Fruit fly (Drosophila melanogaster) whole organism, embryonic: ENCODE data around the gene Tlk.

Source experiments
- ATbp ChIP-seq: fragments of 200-800 bp; sonication (Bioruptor generic); optimal IDR thresholded peaks from 2 replicates; lab custom pipeline; 2017; ENCODE audit warnings: missing biosample characterization, mild to moderate bottlenecking, missing genetic modification characterization, missing genetic modification reagents
- Atf-2 ChIP-seq: fragments of 200-800 bp; sonication (Bioruptor generic); optimal IDR thresholded peaks from 2 replicates; lab custom pipeline; 2016; ENCODE audit warnings: missing biosample characterization, missing genetic modification characterization
- CG10431 ChIP-seq: fragments of 200-800 bp; sonication (Bioruptor generic); optimal IDR thresholded peaks from 3 replicates; lab custom pipeline; 2018; ENCODE audit warnings: missing biosample characterization, mild to moderate bottlenecking, missing genetic modification characterization
- CG12071 ChIP-seq: fragments of 200-800 bp; sonication (Bioruptor generic); optimal IDR thresholded peaks from 3 replicates; lab custom pipeline; 2018; ENCODE audit warnings: missing biosample characterization, mild to moderate bottlenecking, missing genetic modification characterization
- CG12104 ChIP-seq: fragments of 200-800 bp; sonication (Bioruptor generic); optimal IDR thresholded peaks from 3 replicates; lab custom pipeline; 2016; ENCODE audit warnings: missing biosample characterization, missing genetic modification characterization
- CG12219 ChIP-seq: fragments of 200-800 bp; sonication (Bioruptor generic); optimal IDR thresholded peaks from 3 replicates; lab custom pipeline; 2018; ENCODE audit warnings: missing biosample characterization, mild to moderate bottlenecking, missing genetic modification characterization
- CG13296 ChIP-seq: fragments of 200-800 bp; sonication (Bioruptor generic); optimal IDR thresholded peaks from 3 replicates; lab custom pipeline; 2018; ENCODE audit warnings: missing biosample characterization, mild to moderate bottlenecking, missing genetic modification characterization
- CG14667 ChIP-seq: fragments of 200-800 bp; sonication (Bioruptor generic); IDR thresholded peaks from 2 replicates; pipeline ENCODE4 v1.3.6; 2022; ENCODE audit warnings: missing biosample characterization, missing genetic modification characterization
- CG1603 ChIP-seq: fragments of 200-800 bp; sonication (Bioruptor generic); optimal IDR thresholded peaks from 2 replicates; lab custom pipeline; 2019; ENCODE audit warnings: missing biosample characterization, mild to moderate bottlenecking, missing genetic modification characterization, moderate library complexity
- CG17328 ChIP-seq: fragments of 200-800 bp; sonication (Bioruptor generic); IDR thresholded peaks from 2 replicates; pipeline ENCODE4 v1.3.6; 2022; ENCODE audit warnings: missing biosample characterization, missing genetic modification characterization
- CG17802 ChIP-seq: fragments of 200-800 bp; sonication (Bioruptor generic); optimal IDR thresholded peaks from 2 replicates; lab custom pipeline; 2018; ENCODE audit warnings: missing biosample characterization, mild to moderate bottlenecking, missing genetic modification characterization, moderate library complexity
- CG1792 ChIP-seq: fragments of 200-800 bp; sonication (Bioruptor generic); optimal IDR thresholded peaks from 2 replicates; lab custom pipeline; 2016; ENCODE audit warnings: missing biosample characterization, missing genetic modification characterization
- CG30020 ChIP-seq: fragments of 200-800 bp; optimal IDR thresholded peaks from 2 replicates; lab custom pipeline; 2019; ENCODE audit warnings: missing biosample characterization, mild to moderate bottlenecking, missing genetic modification characterization, moderate library complexity
- CG30431 ChIP-seq: fragments of 200-800 bp; sonication (Bioruptor generic); optimal IDR thresholded peaks from 2 replicates; lab custom pipeline; 2017; ENCODE audit warnings: missing biosample characterization, missing genetic modification characterization
- CG31365 ChIP-seq: fragments of 200-800 bp; sonication (Bioruptor generic); optimal IDR thresholded peaks from 2 replicates; lab custom pipeline; 2018; ENCODE audit warnings: missing biosample characterization, mild to moderate bottlenecking, missing genetic modification characterization
- CG31441 ChIP-seq: fragments of 200-800 bp; sonication (Bioruptor generic); IDR thresholded peaks from 2 replicates; pipeline ENCODE4 v1.3.6; 2022; ENCODE audit warnings: missing biosample characterization, missing genetic modification characterization
- CG3281 ChIP-seq: fragments of 200-800 bp; sonication (Bioruptor generic); optimal IDR thresholded peaks from 3 replicates; lab custom pipeline; 2017; ENCODE audit warnings: missing biosample characterization, mild to moderate bottlenecking, missing genetic modification characterization
- CG3847 ChIP-seq: fragments of 200-800 bp; sonication (Bioruptor generic); IDR thresholded peaks from 2 replicates; pipeline ENCODE4 v1.3.6; 2022; ENCODE audit warnings: missing biosample characterization, missing genetic modification characterization
- CG3995 ChIP-seq: fragments of 200-800 bp; sonication (Bioruptor generic); optimal IDR thresholded peaks from 3 replicates; lab custom pipeline; 2016; ENCODE audit warnings: missing biosample characterization, missing genetic modification characterization
- CG4328 ChIP-seq: fragments of 200-800 bp; sonication (Bioruptor generic); optimal IDR thresholded peaks from 3 replicates; lab custom pipeline; 2017; ENCODE audit warnings: missing biosample characterization, missing genetic modification reagents, missing genetic modification characterization
- CG4360 ChIP-seq: fragments of 200-800 bp; sonication (Bioruptor generic); IDR thresholded peaks from 2 replicates; pipeline ENCODE4 v1.3.6; 2022; ENCODE audit warnings: missing biosample characterization, missing genetic modification characterization
- CG7963 ChIP-seq: fragments of 200-800 bp; sonication (Bioruptor generic); IDR thresholded peaks from 3 replicates; pipeline ENCODE4 v1.3.6; 2022; ENCODE audit warnings: missing biosample characterization, missing genetic modification characterization; ENCODE audit not compliant: partially characterized antibody
- Dad ChIP-seq: fragments of 200-800 bp; sonication (Bioruptor generic); optimal IDR thresholded peaks from 3 replicates; lab custom pipeline; 2016; ENCODE audit warnings: missing biosample characterization, missing genetic modification characterization
- Deaf1 ChIP-seq: fragments of 200-800 bp; optimal IDR thresholded peaks from 3 replicates; lab custom pipeline; 2019; ENCODE audit warnings: missing biosample characterization, mild to moderate bottlenecking, missing genetic modification characterization, moderate library complexity
- Dll ChIP-seq: fragments of 200-800 bp; sonication (Bioruptor generic); IDR thresholded peaks from 4 replicates; pipeline ENCODE4 v1.3.6; 2022; ENCODE audit warnings: missing biosample characterization, missing genetic modification characterization; ENCODE audit not compliant: partially characterized antibody
- Ets65A ChIP-seq: fragments of 200-800 bp; sonication (Bioruptor generic); peaks from one replicate; lab custom pipeline; 2016; ENCODE audit warnings: missing biosample characterization, missing genetic modification characterization
- Hmx ChIP-seq: fragments of 200-800 bp; sonication (Bioruptor generic); optimal IDR thresholded peaks from 2 replicates; lab custom pipeline; 2016; ENCODE audit warnings: missing biosample characterization, missing genetic modification characterization
- Hr78 ChIP-seq, 2 experiments: fragments of 200-800 bp in 1 of 2; fragments of >200 bp in 1 of 2; sonication (Bioruptor generic) in 1 of 2; optimal IDR thresholded peaks; 2 replicates each; lab custom pipeline; 2017 to 2019; ENCODE audit warnings: missing biosample characterization in 2 of 2, missing genetic modification characterization in 2 of 2, mild to moderate bottlenecking in 1 of 2, moderate library complexity in 1 of 2
- Mes4 ChIP-seq: fragments of 200-800 bp; sonication (Bioruptor generic); optimal IDR thresholded peaks from 2 replicates; lab custom pipeline; 2016; ENCODE audit warnings: missing biosample characterization, missing genetic modification characterization
- bab2 ChIP-seq: fragments of 200-800 bp; sonication (Bioruptor generic); optimal IDR thresholded peaks from 2 replicates; lab custom pipeline; 2016; ENCODE audit warnings: missing biosample characterization, missing genetic modification characterization
- bsh ChIP-seq, 2 experiments: fragments of 200-800 bp; sonication (Bioruptor generic); optimal IDR thresholded peaks; 2 replicates each; lab custom pipeline; 2017 to 2018; ENCODE audit warnings: mild to moderate bottlenecking in 2 of 2, missing biosample characterization in 2 of 2, missing genetic modification characterization in 2 of 2, moderate library complexity in 1 of 2
- cg ChIP-seq: fragments of 200-800 bp; sonication (Bioruptor generic); optimal IDR thresholded peaks from 3 replicates; lab custom pipeline; 2019; ENCODE audit warnings: missing biosample characterization, mild to moderate bottlenecking, missing genetic modification characterization, moderate library complexity
- crol ChIP-seq: fragments of 200-800 bp; sonication (Bioruptor generic); IDR thresholded peaks from 2 replicates; pipeline ENCODE4 v1.3.6; 2022; ENCODE audit warnings: missing biosample characterization, missing genetic modification characterization
- dpn ChIP-seq, 2 experiments: fragments of 200-800 bp; sonication (Bioruptor generic); optimal IDR thresholded peaks; 3 replicates each; lab custom pipeline; 2016; ENCODE audit warnings: missing biosample characterization in 2 of 2, missing genetic modification characterization in 2 of 2
- esg ChIP-seq: fragments of 200-800 bp; sonication (Bioruptor generic); conservative IDR thresholded peaks from 2 replicates; pipeline ENCODE4 v1.3.6; 2022; ENCODE audit warnings: missing biosample characterization, missing genetic modification characterization
- fd102C ChIP-seq: fragments of 200-800 bp; sonication (Bioruptor generic); optimal IDR thresholded peaks from 2 replicates; lab custom pipeline; 2018; ENCODE audit warnings: missing biosample characterization, mild to moderate bottlenecking, missing genetic modification characterization, moderate library complexity
- gcm ChIP-seq: fragments of 200-800 bp; sonication (Bioruptor generic); optimal IDR thresholded peaks from 2 replicates; lab custom pipeline; 2019; ENCODE audit warnings: missing biosample characterization, mild to moderate bottlenecking, missing genetic modification characterization, moderate library complexity
- lov ChIP-seq, 2 experiments: fragments of 200-800 bp in 1 of 2; fragments of >200 bp in 1 of 2; sonication (Bioruptor generic) in 1 of 2; IDR thresholded peaks in 1 of 2; optimal IDR thresholded peaks in 1 of 2; 2 replicates in 1 of 2; 3 replicates in 1 of 2; pipeline versions ENCODE4 v1.3.6 to Lab custom; 2017 to 2022; ENCODE audit warnings: missing biosample characterization in 1 of 2, missing genetic modification characterization in 1 of 2
- nau ChIP-seq: fragments of 200-800 bp; sonication (Bioruptor generic); optimal IDR thresholded peaks from 3 replicates; lab custom pipeline; 2017; ENCODE audit warnings: missing biosample characterization, mild to moderate bottlenecking, missing genetic modification characterization, missing genetic modification reagents
- nerfin-1 ChIP-seq: fragments of 200-800 bp; sonication (Bioruptor generic); optimal IDR thresholded peaks from 3 replicates; lab custom pipeline; 2019; ENCODE audit warnings: missing biosample characterization, mild to moderate bottlenecking, missing genetic modification characterization, moderate library complexity
- pita ChIP-seq: fragments of 200-800 bp; sonication (Bioruptor generic); optimal IDR thresholded peaks from 2 replicates; lab custom pipeline; 2017; ENCODE audit warnings: missing biosample characterization, mild to moderate bottlenecking, missing genetic modification characterization
- psq ChIP-seq: fragments of 200-800 bp; sonication (Bioruptor generic); optimal IDR thresholded peaks from 2 replicates; lab custom pipeline; 2017; ENCODE audit warnings: missing biosample characterization, missing genetic modification characterization
- scrt ChIP-seq: fragments of 200-800 bp; sonication (Bioruptor generic); optimal IDR thresholded peaks from 2 replicates; lab custom pipeline; 2018; ENCODE audit warnings: missing biosample characterization, mild to moderate bottlenecking, missing genetic modification characterization, moderate library complexity
- slou ChIP-seq: fragments of 200-800 bp; sonication (Bioruptor generic); optimal IDR thresholded peaks from 3 replicates; lab custom pipeline; 2016; ENCODE audit warnings: missing biosample characterization, missing genetic modification characterization
- so ChIP-seq: fragments of 200-800 bp; sonication (Bioruptor generic); IDR thresholded peaks from 3 replicates; pipeline ENCODE4 v1.3.6; 2022; ENCODE audit warnings: missing biosample characterization, missing genetic modification characterization
- sob ChIP-seq: fragments of 200-800 bp; sonication (Bioruptor generic); IDR thresholded peaks from 2 replicates; pipeline ENCODE4 v1.3.6; 2022; ENCODE audit warnings: missing biosample characterization, missing genetic modification characterization
- sqz ChIP-seq: fragments of 200-800 bp; sonication (Bioruptor generic); optimal IDR thresholded peaks from 3 replicates; lab custom pipeline; 2018; ENCODE audit warnings: missing biosample characterization, mild to moderate bottlenecking, missing genetic modification characterization
- tin ChIP-seq: fragments of 200-800 bp; sonication (Bioruptor generic); optimal IDR thresholded peaks from 3 replicates; lab custom pipeline; 2016; ENCODE audit warnings: missing biosample characterization, missing genetic modification characterization
- tll ChIP-seq, 2 experiments: fragments of 200-800 bp in 1 of 2; fragments of >200 bp in 1 of 2; sonication (Bioruptor generic) in 1 of 2; optimal IDR thresholded peaks; 2 replicates each; lab custom pipeline; 2017 to 2019; ENCODE audit warnings: missing biosample characterization in 2 of 2, missing genetic modification characterization in 2 of 2, mild to moderate bottlenecking in 1 of 2, moderate library complexity in 1 of 2

The Tlk gene

dm6 chrX:3720176-3720981, 572 bp downstream of the Tlk start (continued):
- TF ChIP-seq CG17328 (GFP tag; lab: Robert Waterston, UW) (no peak), CG14667 (GFP tag; lab: Robert Waterston, UW) (no peak), CG31441 (GFP tag; lab: Robert Waterston, UW) (no peak), Ets65A (GFP tag; lab: Kevin White, UChicago) (peak; percentile 80), sob (GFP tag; lab: Robert Waterston, UW) (no peak), bab2 (no peak), bsh (GFP tag; optimal IDR thresholded peaks at IDR 0.05; lab: Kevin White, UChicago) (peak in 1 of 2 experiments; percentile 59), CG30020 (tag; lab: Kevin White, UChicago) (no peak), CG13296 (GFP tag; lab: Kevin White, UChicago) (peak; percentile 20), CG3995 (GFP tag; lab: Kevin White, UChicago) (no peak), CG12104 (GFP tag; lab: Kevin White, UChicago) (no peak), Deaf1 (tag; lab: Kevin White, UChicago) (no peak), CG17802 (tag; lab: Kevin White, UChicago) (no peak), Atf-2 (GFP tag; lab: Kevin White, UChicago) (no peak), Hmx (GFP tag; lab: Kevin White, UChicago) (no peak), scrt (GFP tag; lab: Kevin White, UChicago) (no peak), ATbp (GFP tag; lab: Kevin White, UChicago) (no peak), sqz (GFP tag; lab: Kevin White, UChicago) (peak; percentile 83), CG31365 (tag; lab: Kevin White, UChicago) (no peak), CG12219 (no peak), tll (GFP tag; optimal IDR thresholded peaks at IDR 0.05; lab: Kevin White, UChicago) (no peak), Hr78 (GFP tag; optimal IDR thresholded peaks at IDR 0.05; lab: Kevin White, UChicago) (no peak), psq (no peak), CG10431 (GFP tag; lab: Kevin White, UChicago) (no peak), Dll (GFP tag; lab: Robert Waterston, UW) (no peak), crol (peak; percentile 46), cg (GFP tag; lab: Kevin White, UChicago) (peak; percentile 20), nau (GFP tag; lab: Kevin White, UChicago) (no peak), CG3281 (no peak), lov (optimal IDR thresholded peaks at IDR 0.05; lab: Kevin White, UChicago) (no peak), lov (GFP tag; IDR thresholded peaks at IDR 0.05; lab: Robert Waterston, UW) (no peak), pita (no peak), esg (GFP tag; lab: Robert Waterston, UW) (0 out of 2 replicates have a peak, but pooled peaks have one; percentile 6), CG30431 (no peak), CG7963 (no peak), slou (no peak), CG3847 (GFP tag; lab: Robert Waterston, UW) (no peak), CG4328 (GFP tag; lab: Kevin White, UChicago) (no peak), CG4360 (GFP tag; lab: Robert Waterston, UW) (no peak), dpn (GFP tag; optimal IDR thresholded peaks at IDR 0.05; lab: Kevin White, UChicago) (no peak), nerfin-1 (tag; lab: Kevin White, UChicago) (no peak), gcm (GFP tag; lab: Kevin White, UChicago) (no peak), fd102C (GFP tag; lab: Kevin White, UChicago) (no peak), Mes4 (no peak), CG12071 (GFP tag; lab: Kevin White, UChicago) (no peak), so (GFP tag; lab: Robert Waterston, UW) (no peak), CG1792 (GFP tag; lab: Kevin White, UChicago) (no peak), tin (GFP tag; lab: Kevin White, UChicago) (no peak), CG1603 (tag; lab: Kevin White, UChicago) (peak; percentile 10), Dad (GFP tag; lab: Kevin White, UChicago) (no peak)
